Worm (Caenorhabditis elegans): ENCODE results near the gene R11E3.2.
A peak's percentile ranks its signal among the peaks of the same experiment; 100 is the strongest.

The R11E3.2 gene

DNA sequence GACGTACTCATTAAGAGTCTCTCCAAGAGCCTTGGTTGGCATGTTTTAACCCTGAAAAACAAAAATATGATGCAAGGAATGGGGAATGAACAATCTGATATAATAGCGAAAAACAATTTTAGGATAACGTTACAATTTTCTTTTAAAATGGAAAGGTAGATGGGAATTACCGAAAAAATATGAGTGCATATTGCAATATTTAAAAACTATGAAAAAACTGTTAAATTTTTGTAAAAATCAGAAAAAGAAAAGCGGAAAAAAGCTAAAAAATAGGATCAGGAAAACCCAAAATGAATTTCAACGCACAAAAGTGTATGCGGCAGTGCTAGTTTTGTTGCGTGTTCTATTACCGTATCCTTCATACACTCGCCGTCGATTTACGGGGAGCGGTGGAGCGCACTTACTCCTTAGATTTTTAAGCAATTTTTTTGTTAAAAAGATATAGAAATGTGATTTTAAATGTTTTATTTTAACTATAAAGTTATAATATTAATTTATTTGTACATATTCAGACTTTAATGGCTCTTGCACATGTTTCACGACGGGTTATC lies 22.1 kb upstream of the R11E3.2 start, which contains the start of the genes rpl-20 and Y17G9B.5 (continued):
- TF ChIP-seq unc-130 (tag; optimal IDR thresholded peaks at IDR 0.05) (peak; percentile 100), hpl-2 (GFP tag; optimal IDR thresholded peaks at IDR 0.05) (peak; percentile 97), mab-9 (GFP tag; IDR thresholded peaks at IDR 0.05) (peak; percentile 99), ceh-90 (tag; optimal IDR thresholded peaks at IDR 0.05) (peak; percentile 75), elt-2 (tag; optimal IDR thresholded peaks at IDR 0.05) (peak; percentile 99), mdl-1 (tag; optimal IDR thresholded peaks at IDR 0.05) (peak in 1 of 2 experiments; percentile 98), pax-3 (tag; optimal IDR thresholded peaks at IDR 0.05) (peak; percentile 100), hlh-4 (tag; optimal IDR thresholded peaks at IDR 0.05) (peak; percentile 70), unc-98 (GFP tag; IDR thresholded peaks at IDR 0.05) (peak; percentile 98), aly-2 (tag; optimal IDR thresholded peaks at IDR 0.05) (peak; percentile 100), fkh-10 (GFP tag; optimal IDR thresholded peaks at IDR 0.05) (peak; percentile 99), nhr-77 (tag; optimal IDR thresholded peaks at IDR 0.05) (peak; percentile 100), isw-1 (GFP tag; IDR thresholded peaks at IDR 0.05) (peak; percentile 100), alr-1 (tag; optimal IDR thresholded peaks at IDR 0.05; ENCODE audit: borderline replicate concordance) (no peak), efl-3 (GFP tag; optimal IDR thresholded peaks at IDR 0.05) (peak; percentile 98), C34B4.2 (tag; optimal IDR thresholded peaks at IDR 0.05) (peak; percentile 98), sup-37 (GFP tag; optimal IDR thresholded peaks at IDR 0.05) (peak; percentile 100), dsc-1 (tag; optimal IDR thresholded peaks at IDR 0.05) (peak; percentile 100), ets-5 (GFP tag; IDR thresholded peaks at IDR 0.05) (peak; percentile 100), ama-1 (optimal IDR thresholded peaks at IDR 0.05) (peak; percentile 95), lsy-2 (tag; optimal IDR thresholded peaks at IDR 0.05) (peak; percentile 100), unc-30 (tag; optimal IDR thresholded peaks at IDR 0.05) (peak; percentile 91), lir-3 (tag; optimal IDR thresholded peaks at IDR 0.05; ENCODE audit: poor library complexity) (peak; percentile 98), egl-13 (tag; optimal IDR thresholded peaks at IDR 0.05) (peak; percentile 100), lin-14 (GFP tag; optimal IDR thresholded peaks at IDR 0.05) (peak; percentile 100), tlp-1 (tag; optimal IDR thresholded peaks at IDR 0.05) (no peak), snu-23 (GFP tag; optimal IDR thresholded peaks at IDR 0.05) (peak; percentile 100), grh-1 (GFP tag; IDR thresholded peaks at IDR 0.05) (peak; percentile 100), aha-1 (tag; optimal IDR thresholded peaks at IDR 0.05) (peak; percentile 98), nhr-12 (tag; optimal IDR thresholded peaks at IDR 0.05) (peak; percentile 78), xbp-1 (tag; optimal IDR thresholded peaks at IDR 0.05) (peak; percentile 100), pqm-1 (tag; optimal IDR thresholded peaks at IDR 0.05) (peak; percentile 88), ceh-8 (GFP tag; optimal IDR thresholded peaks at IDR 0.05) (peak; percentile 100), dpl-1 (GFP tag; optimal IDR thresholded peaks at IDR 0.05) (peak; percentile 94 to 96 (median 96)), ces-1 (GFP tag; optimal IDR thresholded peaks at IDR 0.05) (peak; percentile 81), ztf-11 (tag; optimal IDR thresholded peaks at IDR 0.05) (peak; percentile 92 to 100), mef-2 (tag; optimal IDR thresholded peaks at IDR 0.05) (peak; percentile 97), fos-1 (tag; optimal IDR thresholded peaks at IDR 0.05) (peak; percentile 99), zip-4 (GFP tag; optimal IDR thresholded peaks at IDR 0.05) (peak; percentile 98), nhr-71 (tag; optimal IDR thresholded peaks at IDR 0.05) (peak; percentile 100), unc-62 (GFP tag; optimal IDR thresholded peaks at IDR 0.05) (peak; percentile 96), fkh-4 (tag; optimal IDR thresholded peaks at IDR 0.05; ENCODE audit: borderline replicate concordance) (peak; percentile 95), nhr-11 (tag; optimal IDR thresholded peaks at IDR 0.05) (peak; percentile 98), ceh-88 (GFP tag; IDR thresholded peaks at IDR 0.05) (peak; percentile 100), ceh-82 (tag; optimal IDR thresholded peaks at IDR 0.05) (peak; percentile 100), lin-15B (tag; optimal IDR thresholded peaks at IDR 0.05) (peak; percentile 100), pag-3 (tag; optimal IDR thresholded peaks at IDR 0.05; ENCODE audit: borderline replicate concordance, insufficient read depth) (peak; percentile 85), Y116A8C.19 (tag; optimal IDR thresholded peaks at IDR 0.05; ENCODE audit: borderline replicate concordance) (peak; percentile 81), swsn-7 (tag; optimal IDR thresholded peaks at IDR 0.05) (peak; percentile 100), nhr-237 (tag; optimal IDR thresholded peaks at IDR 0.05) (peak; percentile 99), irx-1 (tag; optimal IDR thresholded peaks at IDR 0.05) (peak; percentile 100)

Measured in whole organism, L1 larva.